Worm (Caenorhabditis elegans) whole organism, late embryonic: ENCODE measurements around the gene srd-28.

Experiments
- F13H6.1 ChIP-seq: sonication (generic microtip); optimal IDR thresholded peaks from 2 replicates; lab custom pipeline; 2016; ENCODE audit warnings: missing genetic modification characterization, missing compliant biosample characterization
- elt-2 ChIP-seq: sonication (generic microtip); optimal IDR thresholded peaks from 2 replicates; lab custom pipeline; 2016; ENCODE audit warnings: missing genetic modification reagents, missing genetic modification characterization, missing compliant biosample characterization
- hlh-15 ChIP-seq: sonication (generic microtip); optimal IDR thresholded peaks from 2 replicates; lab custom pipeline; 2016; ENCODE audit warnings: missing genetic modification characterization, missing compliant biosample characterization
- nfya-1 ChIP-seq: sonication (generic microtip); optimal IDR thresholded peaks from 2 replicates; lab custom pipeline; 2017; ENCODE audit warnings: missing genetic modification characterization, mild to moderate bottlenecking, missing compliant biosample characterization, antibody characterized with exemption, moderate library complexity
- sox-2 ChIP-seq: fragments of 200-800 bp; sonication (Bioruptor generic); IDR thresholded peaks from 2 replicates; pipeline ENCODE4 v1.3.6; 2022; ENCODE audit warnings: missing genetic modification reagents, missing genetic modification characterization, missing compliant biosample characterization
- tbx-2 ChIP-seq: sonication (generic microtip); optimal IDR thresholded peaks from 2 replicates; lab custom pipeline; 2016; ENCODE audit warnings: missing genetic modification characterization, missing compliant biosample characterization

ce11 chrV:15241259-15241658, 9.1 kb upstream of the srd-28 start, which contains the start of gene chil-12:
- TF ChIP-seq tbx-2 (tag; lab: Kevin White, UChicago), result no peak
- TF ChIP-seq nfya-1 (tag; lab: Kevin White, UChicago), result no peak
- TF ChIP-seq elt-2 (tag; lab: Kevin White, UChicago), result no peak
- no peak for TF ChIP-seq hlh-15 (tag; lab: Kevin White, UChicago)
- TF ChIP-seq sox-2 (GFP tag; lab: Robert Waterston, UW), result no peak
- TF ChIP-seq F13H6.1 (tag; lab: Kevin White, UChicago), result no peak
